Fruit fly (Drosophila melanogaster) whole organism: ENCODE results near the gene mRNA-cap.

Experiments used
- CG8478 ChIP-seq: fragments of >200 bp; optimal IDR thresholded peaks from 2 replicates; lab custom pipeline; 2018; ENCODE audit warnings: inconsistent platforms
- Dll ChIP-seq: fragments of >200 bp; optimal IDR thresholded peaks from 2 replicates; lab custom pipeline; 2017
- EcR ChIP-seq, 2 experiments: fragments of >200 bp; optimal IDR thresholded peaks; 2 replicates each; lab custom pipeline; 2017; ENCODE audit warnings: missing biosample characterization in 2 of 2, missing genetic modification characterization in 2 of 2, missing genetic modification reagents in 2 of 2
- pan ChIP-seq: fragments of >200 bp; optimal IDR thresholded peaks from 2 replicates; lab custom pipeline; 2017
- psq ChIP-seq: fragments of >200 bp; optimal IDR thresholded peaks from 2 replicates; lab custom pipeline; 2017
- usp ChIP-seq: fragments of >200 bp; optimal IDR thresholded peaks from 2 replicates; lab custom pipeline; 2017; ENCODE audit warnings: missing biosample characterization, missing genetic modification characterization, mixed read lengths

Gene mRNA-cap

DNA sequence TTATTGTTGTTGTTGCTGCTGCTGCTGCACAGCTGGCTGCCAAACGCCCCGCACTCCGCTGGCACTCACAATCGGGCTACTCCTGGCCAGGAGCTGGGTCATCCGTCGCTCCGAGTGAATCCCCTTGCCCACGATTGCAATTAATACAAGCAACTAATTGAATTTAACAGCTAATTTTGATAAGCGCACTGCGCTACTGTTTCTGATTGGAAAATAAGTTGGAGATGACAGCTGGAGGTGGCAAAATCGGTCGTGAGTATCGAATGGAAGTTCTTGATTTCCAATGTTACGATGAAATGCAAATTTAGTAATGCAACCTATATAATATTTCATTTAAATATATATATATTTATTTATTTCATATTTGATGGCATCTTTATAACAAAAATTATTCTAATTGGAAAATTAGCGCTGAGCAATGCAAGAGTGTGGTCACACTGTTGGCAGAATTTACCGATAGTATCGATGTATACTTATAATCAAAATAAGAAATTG, 8.7 kb downstream of the mRNA-cap start, which contains the start of gene CG42271:
Gene CG42271 (minus strand): TSS at position 224 of the 495 bp plus-strand sequence.
- TF ChIP-seq EcR (GFP tag; optimal IDR thresholded peaks at IDR 0.05; lab: Kevin White, UChicago): no peak
- TF ChIP-seq pan (lab: Kevin White, UChicago): no peak
- no peak for TF ChIP-seq usp (GFP tag; lab: Kevin White, UChicago)
- TF ChIP-seq psq (lab: Kevin White, UChicago): no peak
- TF ChIP-seq CG8478 (lab: Kevin White, UChicago): no peak
- TF ChIP-seq Dll: no peak

DNA sequence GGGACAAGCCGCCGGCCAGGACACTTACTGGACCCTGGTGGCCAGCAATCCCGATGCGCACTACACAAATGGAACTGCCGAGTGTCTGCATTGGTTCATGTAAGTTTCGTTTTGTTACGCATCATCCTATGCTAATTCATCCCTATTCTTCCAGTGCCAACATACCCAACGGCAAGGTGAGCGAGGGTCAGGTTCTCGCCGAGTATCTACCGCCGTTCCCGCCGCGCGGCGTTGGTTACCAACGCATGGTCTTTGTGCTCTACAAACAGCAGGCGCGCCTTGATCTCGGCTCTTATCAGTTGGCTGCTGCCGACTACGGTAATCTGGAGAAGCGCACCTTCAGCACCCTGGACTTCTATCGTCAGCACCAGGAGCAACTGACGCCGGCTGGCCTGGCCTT, 15.6 kb downstream of the mRNA-cap start:
- TF ChIP-seq psq (lab: Kevin White, UChicago): no peak
- TF ChIP-seq usp (GFP tag; lab: Kevin White, UChicago): no peak
- TF ChIP-seq pan (lab: Kevin White, UChicago): no peak
- TF ChIP-seq EcR (GFP tag; optimal IDR thresholded peaks at IDR 0.05; lab: Kevin White, UChicago): no peak
- TF ChIP-seq Dll: no peak
- TF ChIP-seq CG8478 (lab: Kevin White, UChicago): no peak

- no peak for TF ChIP-seq CG8478 (lab: Kevin White, UChicago)
- no peak for TF ChIP-seq pan (lab: Kevin White, UChicago)
- no peak for TF ChIP-seq Dll
- no peak for TF ChIP-seq EcR (GFP tag; optimal IDR thresholded peaks at IDR 0.05; lab: Kevin White, UChicago)
- TF ChIP-seq psq (lab: Kevin White, UChicago): no peak
- TF ChIP-seq usp (GFP tag; lab: Kevin White, UChicago): no peak
These were observed 16.5 kb downstream of the mRNA-cap start, which contains the start of gene mRpL38 for dm6 chrX:14226093-14226492. TSS of gene mRpL38 (plus strand) at chrX:14226289.

dm6 chrX:14225665-14226064, 17.0 kb downstream of the mRNA-cap start, which contains the start of gene CG11674:
TSS of gene CG11674 (minus strand) at chrX:14225879.
- no peak for TF ChIP-seq EcR (GFP tag; optimal IDR thresholded peaks at IDR 0.05; lab: Kevin White, UChicago)

DNA sequence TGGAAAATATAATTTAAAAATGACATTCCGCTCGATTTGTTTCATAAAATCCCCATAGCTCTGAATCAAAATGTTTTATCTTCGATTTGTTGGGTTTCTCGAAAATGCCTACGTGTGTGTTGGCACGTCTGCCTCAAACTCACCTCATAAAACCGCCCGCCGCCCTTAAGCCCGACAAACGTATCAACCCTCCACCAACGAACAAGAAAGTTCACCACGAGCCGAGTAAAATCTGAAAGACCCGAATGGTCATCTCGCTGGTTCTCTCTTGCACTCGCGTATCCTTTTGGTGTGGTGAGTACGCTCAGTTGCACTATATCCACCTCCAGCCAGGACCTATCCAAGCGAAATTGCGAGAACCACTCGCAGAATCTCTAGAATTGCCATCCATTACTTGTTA, 20.6 kb downstream of the mRNA-cap start:
- no peak for TF ChIP-seq pan (lab: Kevin White, UChicago)
- no peak for TF ChIP-seq psq (lab: Kevin White, UChicago)
- no peak for TF ChIP-seq usp (GFP tag; lab: Kevin White, UChicago)
- TF ChIP-seq EcR (GFP tag; optimal IDR thresholded peaks at IDR 0.05; lab: Kevin White, UChicago): no peak

DNA sequence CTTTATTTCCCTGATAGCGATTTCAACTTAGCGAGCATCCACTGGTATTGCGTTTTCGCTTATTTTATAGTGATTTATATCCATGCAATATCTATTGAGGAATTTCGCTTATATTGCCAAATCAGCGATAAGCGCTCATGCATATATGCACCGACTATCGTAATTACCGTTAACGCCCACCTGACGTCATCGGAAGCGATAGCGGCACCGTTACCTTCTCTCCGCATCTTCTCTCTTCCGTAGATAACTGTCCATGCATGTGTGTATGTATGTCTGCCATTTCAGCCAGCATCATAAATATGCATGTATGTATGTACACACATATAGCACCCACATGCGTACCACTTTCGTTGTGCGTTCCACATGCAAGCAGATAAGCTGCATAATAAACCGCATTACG, 21.4 kb downstream of the mRNA-cap start:
- no peak for TF ChIP-seq CG8478 (lab: Kevin White, UChicago)
- TF ChIP-seq Dll: no peak
- TF ChIP-seq psq (lab: Kevin White, UChicago): no peak
- TF ChIP-seq usp (GFP tag; lab: Kevin White, UChicago): no peak
- TF ChIP-seq pan (lab: Kevin White, UChicago): no peak

DNA sequence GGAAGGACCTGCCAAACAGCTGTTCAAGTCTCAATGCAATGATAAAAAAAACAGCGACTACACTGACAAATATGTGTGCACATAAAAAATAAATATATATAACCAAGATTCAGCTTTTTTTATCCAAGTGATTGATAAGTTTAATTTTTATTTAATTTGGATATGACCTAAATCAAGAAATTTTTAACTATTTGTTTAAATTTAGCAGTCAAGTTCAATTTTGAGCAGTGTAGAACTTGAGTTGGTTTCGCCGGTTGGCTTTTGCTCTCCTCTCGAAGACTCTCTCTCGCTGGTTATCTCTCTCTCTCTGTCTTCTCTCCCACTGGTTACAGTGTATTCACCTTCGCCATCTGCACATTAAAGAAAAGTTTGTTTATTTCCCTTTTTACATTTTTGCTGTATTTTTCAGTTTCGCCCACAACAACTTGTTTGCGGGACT, 24.6 kb downstream of the mRNA-cap start:
- no peak for TF ChIP-seq CG8478 (lab: Kevin White, UChicago)
- no peak for TF ChIP-seq pan (lab: Kevin White, UChicago)
- no peak for TF ChIP-seq usp (GFP tag; lab: Kevin White, UChicago)
- TF ChIP-seq EcR (GFP tag; optimal IDR thresholded peaks at IDR 0.05; lab: Kevin White, UChicago): no peak
- TF ChIP-seq Dll: no peak
- TF ChIP-seq psq (lab: Kevin White, UChicago): no peak

- TF ChIP-seq EcR (GFP tag; optimal IDR thresholded peaks at IDR 0.05; lab: Kevin White, UChicago) (no peak), Dll (no peak), CG8478 (lab: Kevin White, UChicago) (no peak), psq (lab: Kevin White, UChicago) (no peak), pan (lab: Kevin White, UChicago) (no peak), usp (GFP tag; lab: Kevin White, UChicago) (no peak)
These were observed 25.8 kb downstream of the mRNA-cap start for dm6 chrX:14216844-14217243.

- TF ChIP-seq usp (GFP tag; lab: Kevin White, UChicago) (no peak), EcR (GFP tag; optimal IDR thresholded peaks at IDR 0.05; lab: Kevin White, UChicago) (no peak), pan (lab: Kevin White, UChicago) (no peak)
These were observed 26.8 kb downstream of the mRNA-cap start for dm6 chrX:14215834-14216233.

DNA sequence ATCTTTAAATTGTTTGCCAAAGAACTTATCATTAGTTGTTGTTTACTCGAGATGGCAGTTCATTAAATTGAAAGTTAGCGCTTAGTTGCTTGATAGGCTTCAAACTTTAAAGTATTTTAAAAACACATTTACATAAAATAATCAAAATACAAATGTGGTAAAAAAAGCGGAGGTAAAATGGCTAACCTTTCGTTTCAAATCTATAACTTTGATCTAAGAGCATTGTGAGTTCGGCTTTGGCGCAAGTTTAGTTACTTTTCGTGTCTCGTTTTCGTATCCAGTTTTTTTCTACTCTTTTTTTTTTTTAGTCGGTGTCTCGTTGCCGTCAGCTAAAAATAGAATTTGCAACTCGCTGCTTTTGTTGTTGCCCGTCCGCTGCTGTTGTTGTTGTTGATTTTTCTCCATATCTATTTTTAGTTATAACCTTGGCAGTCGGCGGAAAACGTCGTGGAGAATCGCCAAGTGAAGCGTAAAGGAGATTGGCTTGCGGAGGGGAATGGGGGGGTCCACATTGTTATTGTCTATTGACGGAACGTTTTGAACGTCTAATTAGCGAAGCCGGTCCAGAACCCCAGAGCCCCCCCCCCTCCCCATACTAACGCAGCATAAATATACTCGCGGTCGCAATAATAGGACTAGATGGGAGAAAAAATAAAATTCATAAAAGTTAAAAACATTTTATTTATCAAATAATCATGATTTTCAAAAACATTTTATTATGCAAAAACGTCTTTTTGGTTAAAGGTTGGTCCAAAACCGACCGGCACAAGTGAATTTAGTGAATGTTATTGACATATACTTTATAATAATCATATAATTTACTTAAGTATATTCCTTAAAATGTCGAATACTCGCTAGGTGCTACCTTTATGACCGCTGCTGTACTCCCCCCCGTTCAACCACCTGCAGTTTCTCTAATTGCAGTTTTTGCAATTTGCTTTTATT, 27.8 kb downstream of the mRNA-cap start:
- TF ChIP-seq EcR (GFP tag; optimal IDR thresholded peaks at IDR 0.05; lab: Kevin White, UChicago) (no peak), usp (GFP tag; lab: Kevin White, UChicago) (no peak), Dll (no peak), pan (lab: Kevin White, UChicago) (no peak), psq (lab: Kevin White, UChicago) (no peak), CG8478 (lab: Kevin White, UChicago) (no peak)

DNA sequence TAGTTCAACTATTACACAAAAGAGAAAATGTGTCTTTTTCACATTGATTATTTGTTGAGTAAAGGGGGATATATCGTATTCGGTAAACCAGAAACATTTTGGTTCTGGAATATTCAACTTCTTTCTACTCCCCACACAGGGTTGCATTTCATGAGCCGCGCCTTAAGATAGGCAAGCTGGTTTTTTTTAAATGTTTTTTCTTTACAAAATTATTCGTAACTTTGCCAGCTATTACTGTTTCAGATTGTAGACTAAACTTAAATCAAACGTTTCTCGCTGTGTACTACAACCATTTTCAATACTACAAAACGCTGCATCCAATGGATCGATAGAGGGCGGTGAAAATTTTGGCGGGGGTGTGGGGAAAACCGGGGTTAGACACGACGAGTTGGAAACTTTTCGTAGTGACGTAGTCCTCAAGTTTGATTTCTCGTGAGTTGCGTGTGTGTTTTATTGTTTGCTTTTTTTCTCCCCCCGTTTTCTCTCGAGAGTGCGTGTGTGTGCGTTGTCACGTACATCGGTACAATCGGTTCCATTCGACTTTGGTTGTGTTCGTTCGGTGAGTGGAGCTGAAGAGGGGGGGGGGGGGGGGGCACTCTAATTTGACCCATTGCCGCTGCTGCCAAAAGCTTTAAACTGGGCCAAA, 29.0 kb downstream of the mRNA-cap start:
- TF ChIP-seq usp (GFP tag; lab: Kevin White, UChicago): no peak
